Fruit fly (Drosophila melanogaster) whole organism, wandering third instar larva: Measurements from ENCODE around the gene PIG-C.

Experiments used
- CG32264 ChIP-seq: fragments of 200-800 bp; sonication (Bioruptor generic); optimal IDR thresholded peaks from 2 replicates; lab custom pipeline; 2016; ENCODE audit warnings: missing biosample characterization, missing genetic modification characterization
- Dfd ChIP-seq: fragments of >200 bp; optimal IDR thresholded peaks from 2 replicates; lab custom pipeline; 2017; ENCODE audit warnings: missing biosample characterization, missing genetic modification characterization
- HLH106 ChIP-seq: fragments of 200-800 bp; optimal IDR thresholded peaks from 3 replicates; lab custom pipeline; 2019; ENCODE audit warnings: missing biosample characterization, mild to moderate bottlenecking, missing genetic modification characterization, moderate library complexity
- Jra ChIP-seq: sonication (Bioruptor generic); optimal IDR thresholded peaks from 2 replicates; lab custom pipeline; 2016; ENCODE audit warnings: missing biosample characterization, missing genetic modification characterization
- OdsH ChIP-seq: fragments of 200-800 bp; sonication (Bioruptor generic); optimal IDR thresholded peaks from 2 replicates; lab custom pipeline; 2016; ENCODE audit warnings: missing biosample characterization, mild to moderate bottlenecking, missing genetic modification characterization
- Rel ChIP-seq, 2 experiments: fragments of 200-800 bp; sonication (Bioruptor generic) in 1 of 2; optimal IDR thresholded peaks; 2 replicates in 1 of 2; 3 replicates in 1 of 2; lab custom pipeline; 2016 to 2019; ENCODE audit warnings: mild to moderate bottlenecking in 2 of 2, missing biosample characterization in 2 of 2, missing genetic modification characterization in 2 of 2, moderate library complexity in 1 of 2
- br ChIP-seq: fragments of 200-800 bp; sonication (Bioruptor generic); optimal IDR thresholded peaks from 2 replicates; lab custom pipeline; 2016; ENCODE audit warnings: missing biosample characterization, missing genetic modification characterization
- dmrt93B ChIP-seq: fragments of 200-800 bp; sonication (Bioruptor generic); optimal IDR thresholded peaks from 2 replicates; lab custom pipeline; 2018; ENCODE audit warnings: missing biosample characterization, mild to moderate bottlenecking, missing genetic modification characterization
- dsf ChIP-seq: sonication (Bioruptor generic); optimal IDR thresholded peaks from 2 replicates; lab custom pipeline; 2016; ENCODE audit warnings: missing biosample characterization, missing genetic modification characterization, borderline replicate concordance
- h ChIP-seq: fragments of 200-800 bp; sonication (Bioruptor generic); optimal IDR thresholded peaks from 3 replicates; lab custom pipeline; 2016; ENCODE audit warnings: missing biosample characterization, mild to moderate bottlenecking, missing genetic modification characterization
- pan ChIP-seq: fragments of >200 bp; optimal IDR thresholded peaks from 2 replicates; lab custom pipeline; 2017
- sv ChIP-seq: fragments of 200-800 bp; sonication (Bioruptor generic); optimal IDR thresholded peaks from 3 replicates; lab custom pipeline; 2016; ENCODE audit warnings: missing biosample characterization, missing genetic modification characterization

dm6 chr3L:3343260-3343659 is 24.2 kb upstream of the PIG-C start:
- TF ChIP-seq Jra (peak; percentile 38), sv (GFP tag; lab: Kevin White, UChicago) (peak; percentile 16), dmrt93B (GFP tag; lab: Kevin White, UChicago) (peak; percentile 59), Dfd (GFP tag; lab: Kevin White, UChicago) (no peak), br (GFP tag; lab: Kevin White, UChicago) (peak; percentile 72), HLH106 (peak; percentile 78), OdsH (GFP tag; lab: Kevin White, UChicago) (peak; percentile 85), CG32264 (GFP tag; lab: Kevin White, UChicago) (peak; percentile 23), Rel (GFP tag; optimal IDR thresholded peaks at IDR 0.05; lab: Kevin White, UChicago) (no peak), Rel (tag; optimal IDR thresholded peaks at IDR 0.05; lab: Kevin White, UChicago) (peak; percentile 6), dsf (peak; percentile 19), pan (lab: Kevin White, UChicago) (no peak), h (GFP tag; lab: Kevin White, UChicago) (peak; percentile 85)
